Fruit fly (Drosophila melanogaster): ENCODE results near the gene Nbr.

Gene Nbr

dm6 chr2L:21168295-21169159 lies 5.6 kb upstream of the Nbr start, which contains the start of the genes mAcon1, CG43345 and CG43346 (continued):
- TF ChIP-seq CG13775 (GFP tag; optimal IDR thresholded peaks at IDR 0.05) (peak; percentile 87), CG33557 (GFP tag; optimal IDR thresholded peaks at IDR 0.05) (peak; percentile 54), sima (GFP tag; optimal IDR thresholded peaks at IDR 0.05) (peak; percentile 72), CG4617 (GFP tag; optimal IDR thresholded peaks at IDR 0.05; ENCODE audit: borderline replicate concordance) (peak; percentile 63), CG6254 (GFP tag; optimal IDR thresholded peaks at IDR 0.05) (peak; percentile 24), crc (GFP tag; optimal IDR thresholded peaks at IDR 0.05) (peak; percentile 70), CG7786 (GFP tag; optimal IDR thresholded peaks at IDR 0.05) (peak; percentile 90), nerfin-1 (tag; optimal IDR thresholded peaks at IDR 0.05) (peak; percentile 71), Adf1 (GFP tag; IDR thresholded peaks at IDR 0.05) (peak; percentile 32), CG12219 (GFP tag; optimal IDR thresholded peaks at IDR 0.05) (peak; percentile 60), jumu (GFP tag; optimal IDR thresholded peaks at IDR 0.05) (peak; percentile 92), CG10321 (GFP tag; IDR thresholded peaks at IDR 0.05) (peak; percentile 47; the same call in 1 of the 2 replicates), aop (GFP tag; IDR thresholded peaks at IDR 0.05) (no peak), CG14050 (GFP tag; IDR thresholded peaks at IDR 0.05) (peak; percentile 27; the same call in 2 of the 3 replicates), CTCF (GFP tag; optimal IDR thresholded peaks at IDR 0.05) (peak; percentile 21), CG6791 (GFP tag; IDR thresholded peaks at IDR 0.05; ENCODE audit: partially characterized antibody) (no peak), Meics (GFP tag; optimal IDR thresholded peaks at IDR 0.05) (peak; percentile 83), CG14710 (tag; optimal IDR thresholded peaks at IDR 0.05) (peak; percentile 86), shn (GFP tag; optimal IDR thresholded peaks at IDR 0.05) (peak; percentile 92), sug (tag; optimal IDR thresholded peaks at IDR 0.05) (peak; percentile 89), Ptx1 (GFP tag; IDR thresholded peaks at IDR 0.05) (peak; percentile 78), BtbVII (GFP tag; optimal IDR thresholded peaks at IDR 0.05) (peak; percentile 54), tap (tag; optimal IDR thresholded peaks at IDR 0.05) (no peak), Ssrp (tag; optimal IDR thresholded peaks at IDR 0.05) (peak; percentile 70), fd96Cb (tag; optimal IDR thresholded peaks at IDR 0.05) (peak; percentile 54), CG1792 (GFP tag; optimal IDR thresholded peaks at IDR 0.05) (peak; percentile 83), tin (GFP tag; optimal IDR thresholded peaks at IDR 0.05) (peak; percentile 80), CG10565 (GFP tag; optimal IDR thresholded peaks at IDR 0.05) (peak; percentile 16), trem (tag; optimal IDR thresholded peaks at IDR 0.05) (peak; percentile 79), fd102C (GFP tag; optimal IDR thresholded peaks at IDR 0.05) (peak; percentile 5), Fer1 (GFP tag; optimal IDR thresholded peaks at IDR 0.05) (peak; percentile 89), hb (GFP tag; IDR thresholded peaks at IDR 0.05; ENCODE audit: partially characterized antibody) (no peak), Opbp (GFP tag; IDR thresholded peaks at IDR 0.05; ENCODE audit: partially characterized antibody) (no peak), Pdp1 (GFP tag; optimal IDR thresholded peaks at IDR 0.05) (peak; percentile 83 to 97), Lhr (GFP tag; optimal IDR thresholded peaks at IDR 0.05) (peak; percentile 56), CG12659 (GFP tag; optimal IDR thresholded peaks at IDR 0.05) (peak; percentile 90), D (optimal IDR thresholded peaks at IDR 0.05) (no peak), D (GFP tag; optimal IDR thresholded peaks at IDR 0.05) (peak; percentile 53), Fer3 (tag; optimal IDR thresholded peaks at IDR 0.05) (peak; percentile 62), Spps (tag; optimal IDR thresholded peaks at IDR 0.05) (peak; percentile 24), CG4820 (GFP tag; optimal IDR thresholded peaks at IDR 0.05) (peak; percentile 77), CG14667 (GFP tag; IDR thresholded peaks at IDR 0.05) (0 out of 2 replicates have a peak, but pooled peaks have one; percentile 39), Bdp1 (GFP tag; optimal IDR thresholded peaks at IDR 0.05) (peak; percentile 86), Gug (GFP tag; IDR thresholded peaks at IDR 0.05) (peak; percentile 52; the same call in 3 of the 4 replicates), her (GFP tag; optimal IDR thresholded peaks at IDR 0.05) (peak; percentile 84), Nf-YC (tag; optimal IDR thresholded peaks at IDR 0.05) (no peak), CG12744 (GFP tag; optimal IDR thresholded peaks at IDR 0.05) (peak; percentile 70), sr (GFP tag; IDR thresholded peaks at IDR 0.05) (peak; percentile 76; the same call in 2 of the 3 replicates), Dref (GFP tag; IDR thresholded peaks at IDR 0.05) (no peak)
